Worm (Caenorhabditis elegans) whole organism, early embryonic: Measurements from ENCODE around the gene C15B12.1.

ENCODE experiments used
- B0310.2 ChIP-seq: sonication (generic microtip); optimal IDR thresholded peaks from 2 replicates; lab custom pipeline; 2016; ENCODE audit warnings: mild to moderate bottlenecking, missing genetic modification characterization, missing compliant biosample characterization
- F13C5.2 ChIP-seq: sonication (generic microtip); optimal IDR thresholded peaks from 2 replicates; lab custom pipeline; 2017; ENCODE audit warnings: mild to moderate bottlenecking, missing genetic modification characterization, inconsistent platforms, missing compliant biosample characterization
- aly-1 ChIP-seq: sonication (generic microtip); optimal IDR thresholded peaks from 2 replicates; lab custom pipeline; 2016; ENCODE audit warnings: missing genetic modification characterization, missing compliant biosample characterization
- ama-1 ChIP-seq: fragments of 150-350 bp; optimal IDR thresholded peaks from 2 replicates; lab custom pipeline; 2014
- ceh-13 ChIP-seq: fragments of 200-800 bp; sonication (Bioruptor generic); optimal IDR thresholded peaks from 2 replicates; lab custom pipeline; 2018; ENCODE audit warnings: mild to moderate bottlenecking, missing genetic modification characterization, missing compliant biosample characterization
- ceh-36 ChIP-seq: sonication (generic microtip); optimal IDR thresholded peaks from 2 replicates; lab custom pipeline; 2016; ENCODE audit warnings: missing genetic modification characterization, inconsistent platforms, missing compliant biosample characterization
- ets-7 ChIP-seq: sonication (generic microtip); optimal IDR thresholded peaks from 2 replicates; lab custom pipeline; 2016; ENCODE audit warnings: missing genotype, missing genetic modification characterization, missing compliant biosample characterization
- flt-1 ChIP-seq: fragments of 200-800 bp; sonication (Bioruptor generic); IDR thresholded peaks from 2 replicates; pipeline ENCODE4 v1.3.6; 2022; ENCODE audit warnings: missing genetic modification characterization, missing compliant biosample characterization
- hmbx-1 ChIP-seq: sonication (generic microtip); optimal IDR thresholded peaks from 2 replicates; lab custom pipeline; 2016; ENCODE audit warnings: mild to moderate bottlenecking, missing genetic modification characterization, missing compliant biosample characterization
- hmg-4 ChIP-seq: fragments of 200-800 bp; sonication (Bioruptor generic); optimal IDR thresholded peaks from 2 replicates; lab custom pipeline; 2018; ENCODE audit warnings: mild to moderate bottlenecking, missing genetic modification characterization, missing compliant biosample characterization
- hnd-1 ChIP-seq: sonication (generic microtip); optimal IDR thresholded peaks from 2 replicates; lab custom pipeline; 2016; ENCODE audit warnings: missing genetic modification characterization, missing compliant biosample characterization
- pes-1 ChIP-seq: fragments of 200-800 bp; sonication (Bioruptor generic); IDR thresholded peaks from 2 replicates; pipeline ENCODE4 v1.3.6; 2022; ENCODE audit warnings: missing genetic modification reagents, missing genetic modification characterization, missing compliant biosample characterization
- scrt-1 ChIP-seq: fragments of 200-800 bp; sonication (Bioruptor generic); IDR thresholded peaks from 2 replicates; pipeline ENCODE4 v1.3.6; 2022; ENCODE audit warnings: missing genetic modification characterization, missing compliant biosample characterization
- sea-1 ChIP-seq: fragments of 200-800 bp; sonication (Bioruptor generic); conservative IDR thresholded peaks from 2 replicates; pipeline ENCODE4 v1.3.6; 2022; ENCODE audit warnings: missing genetic modification characterization, missing compliant biosample characterization
- tbx-11 ChIP-seq: fragments of 200-800 bp; sonication (Bioruptor generic); IDR thresholded peaks from 2 replicates; pipeline ENCODE4 v1.3.6; 2022; ENCODE audit warnings: missing genetic modification characterization, missing compliant biosample characterization
- tbx-37 ChIP-seq: fragments of 200-800 bp; sonication (Bioruptor generic); conservative IDR thresholded peaks from 2 replicates; pipeline ENCODE4 v1.3.6; 2022; ENCODE audit warnings: missing genetic modification reagents, missing genetic modification characterization, missing compliant biosample characterization
- tra-4 ChIP-seq: sonication (generic microtip); optimal IDR thresholded peaks from 2 replicates; lab custom pipeline; 2017; ENCODE audit warnings: missing genetic modification characterization, missing compliant biosample characterization

C15B12.1 gene

ce11 chrX:6458467-6458866 is 18.1 kb upstream of the C15B12.1 start:
- TF ChIP-seq hnd-1 (tag; lab: Kevin White, UChicago): no peak

- TF ChIP-seq tbx-11 (GFP tag; lab: Robert Waterston, UW): no peak
- TF ChIP-seq flt-1 (GFP tag; lab: Robert Waterston, UW): no peak
- TF ChIP-seq scrt-1: no peak
- no peak for TF ChIP-seq tbx-37 (GFP tag; lab: Robert Waterston, UW)
- no peak for TF ChIP-seq hnd-1 (tag; lab: Kevin White, UChicago)
- TF ChIP-seq hmbx-1 (tag; lab: Kevin White, UChicago): no peak
- no peak for TF ChIP-seq hmg-4 (GFP tag; lab: Kevin White, UChicago)
- TF ChIP-seq B0310.2: no peak
- no peak for TF ChIP-seq ceh-36 (tag; lab: Kevin White, UChicago)
- no peak for TF ChIP-seq ama-1 (lab: Kevin White, UChicago)
- TF ChIP-seq pes-1 (GFP tag; lab: Robert Waterston, UW): no peak
- no peak for TF ChIP-seq F13C5.2
- no peak for TF ChIP-seq ceh-13 (GFP tag; lab: Kevin White, UChicago)
- no peak for TF ChIP-seq tra-4 (tag; lab: Kevin White, UChicago)
Observed at ce11 chrX:6460123-6460522, 16.5 kb upstream of the C15B12.1 start.

- no peak for TF ChIP-seq tbx-11 (GFP tag; lab: Robert Waterston, UW)
Observed at ce11 chrX:6461729-6462128, 14.9 kb upstream of the C15B12.1 start, which contains the start of gene K04E7.1. K04E7.1 (plus strand) TSS chrX:6462029.

ce11 chrX:6462479-6462878 is 14.1 kb upstream of the C15B12.1 start:
- no peak for TF ChIP-seq aly-1 (tag; lab: Kevin White, UChicago)
- no peak for TF ChIP-seq hmbx-1 (tag; lab: Kevin White, UChicago)
- no peak for TF ChIP-seq F13C5.2
- no peak for TF ChIP-seq hnd-1 (tag; lab: Kevin White, UChicago)
- no peak for TF ChIP-seq ceh-13 (GFP tag; lab: Kevin White, UChicago)
- TF ChIP-seq ets-7 (tag; lab: Kevin White, UChicago): no peak

ce11 chrX:6462995-6463462 is 13.6 kb upstream of the C15B12.1 start, which contains the start of gene C15B12.2:
C15B12.2 (plus strand) TSS chrX:6463412.
- no peak for TF ChIP-seq ceh-13 (GFP tag; lab: Kevin White, UChicago)
- TF ChIP-seq pes-1 (GFP tag; lab: Robert Waterston, UW): no peak
- no peak for TF ChIP-seq flt-1 (GFP tag; lab: Robert Waterston, UW)
- no peak for TF ChIP-seq hmbx-1 (tag; lab: Kevin White, UChicago)
- TF ChIP-seq B0310.2: no peak
- TF ChIP-seq hmg-4 (GFP tag; lab: Kevin White, UChicago): no peak
- no peak for TF ChIP-seq sea-1 (GFP tag; lab: Robert Waterston, UW)
- no peak for TF ChIP-seq tbx-37 (GFP tag; lab: Robert Waterston, UW)
- TF ChIP-seq scrt-1: no peak
- no peak for TF ChIP-seq hnd-1 (tag; lab: Kevin White, UChicago)
- TF ChIP-seq ceh-36 (tag; lab: Kevin White, UChicago): no peak
- TF ChIP-seq ama-1 (lab: Kevin White, UChicago): no peak
- no peak for TF ChIP-seq tra-4 (tag; lab: Kevin White, UChicago)
- TF ChIP-seq ets-7 (tag; lab: Kevin White, UChicago): no peak
- no peak for TF ChIP-seq tbx-11 (GFP tag; lab: Robert Waterston, UW)
- TF ChIP-seq F13C5.2: no peak

ce11 chrX:6467462-6467861 is 9.1 kb upstream of the C15B12.1 start, which contains the start of gene C15B12.3:
C15B12.3 (minus strand) TSS chrX:6467562.
- TF ChIP-seq ets-7 (tag; lab: Kevin White, UChicago) (no peak), pes-1 (GFP tag; lab: Robert Waterston, UW) (no peak), flt-1 (GFP tag; lab: Robert Waterston, UW) (no peak), hmg-4 (GFP tag; lab: Kevin White, UChicago) (no peak), ceh-13 (GFP tag; lab: Kevin White, UChicago) (no peak), hnd-1 (tag; lab: Kevin White, UChicago) (no peak)

- TF ChIP-seq aly-1 (tag; lab: Kevin White, UChicago) (no peak), ets-7 (tag; lab: Kevin White, UChicago) (no peak), ceh-13 (GFP tag; lab: Kevin White, UChicago) (no peak), flt-1 (GFP tag; lab: Robert Waterston, UW) (no peak), pes-1 (GFP tag; lab: Robert Waterston, UW) (no peak)
Observed at ce11 chrX:6468499-6468898, 8.1 kb upstream of the C15B12.1 start, which contains the start of gene C15B12.9. C15B12.9 (plus strand) TSS chrX:6468799.

- no peak for TF ChIP-seq flt-1 (GFP tag; lab: Robert Waterston, UW)
- TF ChIP-seq tbx-37 (GFP tag; lab: Robert Waterston, UW): no peak
- no peak for TF ChIP-seq pes-1 (GFP tag; lab: Robert Waterston, UW)
- no peak for TF ChIP-seq ceh-36 (tag; lab: Kevin White, UChicago)
- TF ChIP-seq scrt-1: no peak
- TF ChIP-seq B0310.2: no peak
- TF ChIP-seq sea-1 (GFP tag; lab: Robert Waterston, UW): no peak
- TF ChIP-seq tra-4 (tag; lab: Kevin White, UChicago): no peak
- no peak for TF ChIP-seq F13C5.2
- no peak for TF ChIP-seq ets-7 (tag; lab: Kevin White, UChicago)
- TF ChIP-seq ceh-13 (GFP tag; lab: Kevin White, UChicago): no peak
- no peak for TF ChIP-seq tbx-11 (GFP tag; lab: Robert Waterston, UW)
- no peak for TF ChIP-seq hnd-1 (tag; lab: Kevin White, UChicago)
- no peak for TF ChIP-seq hmg-4 (GFP tag; lab: Kevin White, UChicago)
- TF ChIP-seq hmbx-1 (tag; lab: Kevin White, UChicago): no peak
- no peak for TF ChIP-seq ama-1 (lab: Kevin White, UChicago)
- TF ChIP-seq aly-1 (tag; lab: Kevin White, UChicago): no peak
Observed at ce11 chrX:6473698-6474314, 2.8 kb upstream of the C15B12.1 start, which contains the start of the genes C15B12.4 and C15B12.8. C15B12.4 (minus strand) TSS chrX:6473748. C15B12.8 (plus strand) TSS chrX:6474264.
